Worm (Caenorhabditis elegans) whole organism, early embryonic: ENCODE data around the gene hil-6.

Experiments used
- B0310.2 ChIP-seq: sonication (generic microtip); optimal IDR thresholded peaks from 2 replicates; lab custom pipeline; 2016; ENCODE audit warnings: mild to moderate bottlenecking, missing genetic modification characterization, missing compliant biosample characterization
- aly-1 ChIP-seq: sonication (generic microtip); optimal IDR thresholded peaks from 2 replicates; lab custom pipeline; 2016; ENCODE audit warnings: missing genetic modification characterization, missing compliant biosample characterization
- ama-1 ChIP-seq: fragments of 150-350 bp; optimal IDR thresholded peaks from 2 replicates; lab custom pipeline; 2014
- ceh-36 ChIP-seq: sonication (generic microtip); optimal IDR thresholded peaks from 2 replicates; lab custom pipeline; 2016; ENCODE audit warnings: missing genetic modification characterization, inconsistent platforms, missing compliant biosample characterization
- ets-7 ChIP-seq: sonication (generic microtip); optimal IDR thresholded peaks from 2 replicates; lab custom pipeline; 2016; ENCODE audit warnings: missing genotype, missing genetic modification characterization, missing compliant biosample characterization
- hnd-1 ChIP-seq: sonication (generic microtip); optimal IDR thresholded peaks from 2 replicates; lab custom pipeline; 2016; ENCODE audit warnings: missing genetic modification characterization, missing compliant biosample characterization
- tbx-11 ChIP-seq: fragments of 200-800 bp; sonication (Bioruptor generic); IDR thresholded peaks from 2 replicates; pipeline ENCODE4 v1.3.6; 2022; ENCODE audit warnings: missing genetic modification characterization, missing compliant biosample characterization

ce11 chrV:2018689-2019088 is 12.7 kb downstream of the hil-6 start, which contains the start of gene F59A7.14:
- TF ChIP-seq ets-7 (tag; lab: Kevin White, UChicago) (no peak), ceh-36 (tag; lab: Kevin White, UChicago) (no peak), aly-1 (tag; lab: Kevin White, UChicago) (no peak), ama-1 (lab: Kevin White, UChicago) (no peak), B0310.2 (no peak), hnd-1 (tag; lab: Kevin White, UChicago) (no peak), tbx-11 (GFP tag; lab: Robert Waterston, UW) (no peak)
